Worm (Caenorhabditis elegans): ENCODE results near the gene nhr-147.

ce11 chrV:7332253-7332652 is 13.3 kb upstream of the nhr-147 start, which contains the start of gene F10G2.1:
- TF ChIP-seq hmg-4 (GFP tag; optimal IDR thresholded peaks at IDR 0.05) (no peak), ceh-13 (GFP tag; optimal IDR thresholded peaks at IDR 0.05) (no peak), ama-1 (optimal IDR thresholded peaks at IDR 0.05) (no peak), scrt-1 (GFP tag; IDR thresholded peaks at IDR 0.05) (no peak), ceh-36 (tag; optimal IDR thresholded peaks at IDR 0.05) (no peak)

All from whole organism, early embryonic.